Worm (Caenorhabditis elegans): ENCODE data around the gene C02E7.7.

The C02E7.7 gene

DNA sequence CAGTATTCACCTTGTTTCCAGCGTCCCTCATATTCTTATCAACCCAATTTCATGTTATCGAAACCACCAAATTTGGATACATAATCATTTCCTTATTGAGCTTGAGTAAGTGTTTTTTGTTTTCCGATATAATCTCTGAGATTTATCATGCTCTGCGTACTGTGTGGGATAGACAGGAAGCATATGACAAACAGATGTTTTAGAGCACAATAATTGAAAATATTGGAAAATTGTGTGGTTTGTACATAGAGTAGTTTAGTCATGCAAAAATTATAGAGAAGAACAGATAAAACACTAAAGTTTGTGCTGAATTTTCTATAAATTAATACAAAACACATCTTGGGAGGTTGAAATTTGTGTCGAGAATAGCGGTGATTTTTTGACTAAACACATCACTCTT lies 49.7 kb downstream of the C02E7.7 start (continued):
- TF ChIP-seq mep-1 (tag; optimal IDR thresholded peaks at IDR 0.05) (no peak), aly-2 (tag; optimal IDR thresholded peaks at IDR 0.05) (no peak)
